Fruit fly (Drosophila melanogaster): ENCODE data around the gene CG34277.

The CG34277 gene

DNA sequence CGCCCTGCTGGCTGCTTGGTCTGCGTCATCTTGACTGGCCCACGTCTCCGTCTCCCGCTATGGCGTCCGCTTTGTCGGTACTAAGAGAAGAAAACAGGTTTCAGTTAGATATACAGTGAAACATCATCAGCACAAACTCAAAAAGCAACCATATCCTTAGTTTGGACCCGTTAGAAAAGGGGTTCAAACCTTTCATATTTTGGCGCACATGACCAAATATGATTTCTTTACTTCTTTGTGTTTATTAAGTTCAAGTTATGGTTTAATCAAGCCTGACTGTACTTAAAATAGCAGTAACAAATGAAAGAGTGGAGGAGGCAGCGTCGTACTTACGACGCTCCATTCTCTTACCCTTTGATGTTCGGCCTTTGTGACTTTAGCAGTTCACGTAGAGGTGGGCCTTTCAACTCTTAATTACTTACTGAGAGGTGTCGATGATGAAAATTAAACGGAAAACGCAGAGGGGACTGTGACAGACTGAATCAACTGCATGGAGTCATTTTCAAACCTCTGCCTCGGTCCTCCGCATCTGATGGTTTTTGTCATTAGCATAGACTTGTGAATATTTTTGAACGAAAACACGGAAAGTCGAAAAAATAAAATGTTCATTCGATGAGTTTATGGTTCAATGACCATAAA, 7.5 kb upstream of the CG34277 start (continued):
- TF ChIP-seq CG14441 (GFP tag; IDR thresholded peaks at IDR 0.05) (peak; percentile 86), ERR (GFP tag; optimal IDR thresholded peaks at IDR 0.05) (peak; percentile 77), Lpt (GFP tag; optimal IDR thresholded peaks at IDR 0.05) (no peak), schlank (tag; optimal IDR thresholded peaks at IDR 0.05) (peak; percentile 52), CG15479 (GFP tag; optimal IDR thresholded peaks at IDR 0.05) (no peak), CG15696 (tag; optimal IDR thresholded peaks at IDR 0.05) (peak; percentile 35), CG8281 (tag; optimal IDR thresholded peaks at IDR 0.05) (peak; percentile 41), Taf1 (GFP tag; IDR thresholded peaks at IDR 0.05) (peak; percentile 81), dmrt99B (tag; optimal IDR thresholded peaks at IDR 0.05) (peak; percentile 88), Pdp1 (GFP tag; optimal IDR thresholded peaks at IDR 0.05) (peak; percentile 80 to 87), Six4 (GFP tag; optimal IDR thresholded peaks at IDR 0.05) (peak; percentile 70), lab (GFP tag; optimal IDR thresholded peaks at IDR 0.05) (peak; percentile 92), CG13624 (GFP tag; optimal IDR thresholded peaks at IDR 0.05) (peak; percentile 88), CG31224 (GFP tag; IDR thresholded peaks at IDR 0.05) (peak; percentile 73), CG11504 (tag; optimal IDR thresholded peaks at IDR 0.05) (peak; percentile 86), CG6765 (GFP tag; optimal IDR thresholded peaks at IDR 0.05) (peak; percentile 54), CG8089 (GFP tag; optimal IDR thresholded peaks at IDR 0.05) (peak; percentile 59), prd (optimal IDR thresholded peaks at IDR 0.05) (no peak), prd (GFP tag; IDR thresholded peaks at IDR 0.05) (peak; percentile 89), Deaf1 (tag; optimal IDR thresholded peaks at IDR 0.05) (no peak), Dp (GFP tag; optimal IDR thresholded peaks at IDR 0.05) (no peak), Sry-β (GFP tag; optimal IDR thresholded peaks at IDR 0.05) (no peak), crp (GFP tag; optimal IDR thresholded peaks at IDR 0.05) (peak in 1 of 2 experiments; percentile 27), gem (tag; optimal IDR thresholded peaks at IDR 0.05) (peak; percentile 88), ftz-f1 (GFP tag; optimal IDR thresholded peaks at IDR 0.05) (peak; percentile 9), CG10431 (GFP tag; optimal IDR thresholded peaks at IDR 0.05) (no peak), CG4854 (GFP tag; optimal IDR thresholded peaks at IDR 0.05) (peak; percentile 65), H2.0 (GFP tag; IDR thresholded peaks at IDR 0.05) (peak; percentile 83), scrt (GFP tag; optimal IDR thresholded peaks at IDR 0.05) (no peak), Hsf (GFP tag; optimal IDR thresholded peaks at IDR 0.05) (peak; percentile 75), Ets65A (GFP tag) (peak; percentile 97), CrebB (tag; optimal IDR thresholded peaks at IDR 0.05) (peak; percentile 80), HLHmδ (GFP tag; optimal IDR thresholded peaks at IDR 0.05) (no peak), z (GFP tag; IDR thresholded peaks at IDR 0.05) (no peak), ci (GFP tag; IDR thresholded peaks at IDR 0.05) (peak; percentile 92), CG2712 (tag; optimal IDR thresholded peaks at IDR 0.05) (peak; percentile 87), CG1647 (GFP tag; optimal IDR thresholded peaks at IDR 0.05) (peak; percentile 68), CoRest (tag; optimal IDR thresholded peaks at IDR 0.05) (peak; percentile 79), CG14667 (GFP tag; IDR thresholded peaks at IDR 0.05) (peak; percentile 68; the same call in 1 of the 2 replicates), cato (GFP tag; optimal IDR thresholded peaks at IDR 0.05; ENCODE audit: borderline replicate concordance) (peak; percentile 46), Spps (tag; optimal IDR thresholded peaks at IDR 0.05) (peak; percentile 47), CG18619 (GFP tag; optimal IDR thresholded peaks at IDR 0.05) (peak; percentile 79), CG12155 (GFP tag; optimal IDR thresholded peaks at IDR 0.05) (peak; percentile 84), Atf6 (GFP tag; IDR thresholded peaks at IDR 0.05) (peak; percentile 87), GATAe (GFP tag; conservative IDR thresholded peaks at IDR 0.05) (peak; percentile 39; the same call in 1 of the 2 replicates), hb (GFP tag; IDR thresholded peaks at IDR 0.05; ENCODE audit: partially characterized antibody) (no peak), CG1233 (GFP tag; optimal IDR thresholded peaks at IDR 0.05) (peak; percentile 61), YL-1 (GFP tag; optimal IDR thresholded peaks at IDR 0.05) (no peak), odd (GFP tag; optimal IDR thresholded peaks at IDR 0.05) (peak; percentile 67)
